Worm (Caenorhabditis elegans): Measurements from ENCODE around the gene exc-1.

- no peak for TF ChIP-seq ceh-48 (tag; optimal IDR thresholded peaks at IDR 0.05)
- no peak for TF ChIP-seq sdc-2 (tag; optimal IDR thresholded peaks at IDR 0.05)
- no peak for TF ChIP-seq elt-4 (tag; optimal IDR thresholded peaks at IDR 0.05)
- no peak for TF ChIP-seq nfya-1 (tag; optimal IDR thresholded peaks at IDR 0.05)
- TF ChIP-seq fkh-10 (GFP tag; optimal IDR thresholded peaks at IDR 0.05) = no peak
- no peak for TF ChIP-seq pqm-1 (tag; optimal IDR thresholded peaks at IDR 0.05)
- no peak for TF ChIP-seq ceh-31 (tag; optimal IDR thresholded peaks at IDR 0.05)
- TF ChIP-seq dmd-4 (tag; optimal IDR thresholded peaks at IDR 0.05; ENCODE audit: borderline replicate concordance) = no peak
- no peak for TF ChIP-seq sox-2 (GFP tag; IDR thresholded peaks at IDR 0.05)
- TF ChIP-seq pha-4 (tag; optimal IDR thresholded peaks at IDR 0.05) = no peak
- no peak for TF ChIP-seq ref-2 (tag; optimal IDR thresholded peaks at IDR 0.05)
Observed at ce11 chrX:15487162-15487561, 10.0 kb upstream of the exc-1 start.
